1 fruit fly cellular context compared by ENCODE assay signal in genomic region chr3R:19877427-19878076, dm6.
TF ChIP-seq lines count a peak whose summit lies in the region.

Gene CG17186 (minus strand): TSS chr3R:19877514.
Gene Arc42 (plus strand): TSS chr3R:19877737.

TF ChIP-seq in whole organism, embryonic, 481 proteins besides CTCF, POLR2A, EP300 and RAD21 (continued from another document):
- TF ChIP-seq gfzf (GFP tag; optimal IDR thresholded peaks at IDR 0.05; lab: Kevin White, UChicago) (peak; percentile 88), CG3995 (GFP tag; optimal IDR thresholded peaks at IDR 0.05; lab: Kevin White, UChicago) (no peak), Ptx1 (GFP tag; IDR thresholded peaks at IDR 0.05; lab: Robert Waterston, UW) (peak; percentile 21; the same call in 1 of the 2 replicates), CG11504 (tag; optimal IDR thresholded peaks at IDR 0.05; lab: Kevin White, UChicago) (peak; percentile 30)
TF ChIP-seq in whole organism, embryonic: peak in this region for 101.
